Fruit fly (Drosophila melanogaster) whole organism, prepupa: ENCODE data around the gene PNPase.

Experiments used
- CG10669 ChIP-seq: fragments of 200-800 bp; sonication (Bioruptor generic); optimal IDR thresholded peaks from 3 replicates; lab custom pipeline; 2018; ENCODE audit warnings: missing biosample characterization, mild to moderate bottlenecking, missing genetic modification characterization, moderate library complexity
- CG3032 ChIP-seq: fragments of 200-800 bp; optimal IDR thresholded peaks from 2 replicates; lab custom pipeline; 2019; ENCODE audit warnings: missing biosample characterization, mild to moderate bottlenecking, missing genetic modification characterization, moderate library complexity
- CG31627 ChIP-seq: fragments of 200-800 bp; sonication (Bioruptor generic); optimal IDR thresholded peaks from 3 replicates; lab custom pipeline; 2016; ENCODE audit warnings: missing biosample characterization, missing genetic modification characterization
- CG34406 ChIP-seq: fragments of 200-800 bp; sonication (Bioruptor generic); optimal IDR thresholded peaks from 3 replicates; lab custom pipeline; 2016; ENCODE audit warnings: missing biosample characterization, missing genetic modification characterization
- CG4318 ChIP-seq: fragments of 200-800 bp; sonication (Bioruptor generic); optimal IDR thresholded peaks from 3 replicates; lab custom pipeline; 2017; ENCODE audit warnings: missing biosample characterization, mild to moderate bottlenecking, missing genetic modification characterization
- CG6808 ChIP-seq: fragments of 200-800 bp; sonication (Bioruptor generic); optimal IDR thresholded peaks from 3 replicates; lab custom pipeline; 2017; ENCODE audit warnings: missing biosample characterization, missing genetic modification characterization, mild to moderate bottlenecking, moderate library complexity, missing genetic modification reagents
- Hr39 ChIP-seq: fragments of 200-800 bp; sonication (Bioruptor generic); optimal IDR thresholded peaks from 2 replicates; lab custom pipeline; 2016; ENCODE audit warnings: missing biosample characterization, missing genetic modification characterization
- Lpt ChIP-seq: fragments of 200-800 bp; sonication (Bioruptor generic); optimal IDR thresholded peaks from 3 replicates; lab custom pipeline; 2016; ENCODE audit warnings: missing biosample characterization, missing genetic modification characterization
- Sox102F ChIP-seq: fragments of 200-800 bp; sonication (Bioruptor generic); optimal IDR thresholded peaks from 2 replicates; lab custom pipeline; 2016; ENCODE audit warnings: missing biosample characterization, mild to moderate bottlenecking, missing genetic modification characterization
- Sox15 ChIP-seq: fragments of 200-800 bp; sonication (Bioruptor generic); optimal IDR thresholded peaks from 3 replicates; lab custom pipeline; 2016; ENCODE audit warnings: missing biosample characterization, missing genetic modification characterization
- fd85E ChIP-seq: fragments of 200-800 bp; sonication (Bioruptor generic); optimal IDR thresholded peaks from 3 replicates; lab custom pipeline; 2016; ENCODE audit warnings: missing biosample characterization, missing genetic modification characterization
- spab ChIP-seq: fragments of 200-800 bp; sonication (Bioruptor generic); optimal IDR thresholded peaks from 2 replicates; lab custom pipeline; 2017; ENCODE audit warnings: missing biosample characterization, mild to moderate bottlenecking, missing genetic modification characterization, missing genetic modification reagents

- TF ChIP-seq Lpt (GFP tag; lab: Kevin White, UChicago): no peak
- TF ChIP-seq CG34406 (GFP tag; lab: Kevin White, UChicago): no peak
- TF ChIP-seq Sox15: no peak
- TF ChIP-seq CG6808 (GFP tag; lab: Kevin White, UChicago): no peak
- TF ChIP-seq CG4318 (GFP tag; lab: Kevin White, UChicago): no peak
- TF ChIP-seq Hr39 (GFP tag; lab: Kevin White, UChicago): no peak
- TF ChIP-seq CG10669 (GFP tag; lab: Kevin White, UChicago): no peak
- TF ChIP-seq CG31627 (GFP tag; lab: Kevin White, UChicago): no peak
- TF ChIP-seq CG3032: no peak
- TF ChIP-seq spab (GFP tag; lab: Kevin White, UChicago): no peak
- TF ChIP-seq Sox102F (GFP tag; lab: Kevin White, UChicago): no peak
- TF ChIP-seq fd85E (GFP tag; lab: Kevin White, UChicago): no peak
These were observed 35.0 kb downstream of the PNPase start for dm6 chr3R:31370204-31370603.
